Worm (Caenorhabditis elegans) whole organism, early embryonic: ENCODE results near the gene eak-3.

Experiments used
- B0310.2 ChIP-seq: sonication (generic microtip); optimal IDR thresholded peaks from 2 replicates; lab custom pipeline; 2016; ENCODE audit warnings: mild to moderate bottlenecking, missing genetic modification characterization, missing compliant biosample characterization
- F13C5.2 ChIP-seq: sonication (generic microtip); optimal IDR thresholded peaks from 2 replicates; lab custom pipeline; 2017; ENCODE audit warnings: mild to moderate bottlenecking, missing genetic modification characterization, inconsistent platforms, missing compliant biosample characterization
- aly-1 ChIP-seq: sonication (generic microtip); optimal IDR thresholded peaks from 2 replicates; lab custom pipeline; 2016; ENCODE audit warnings: missing genetic modification characterization, missing compliant biosample characterization
- ama-1 ChIP-seq: fragments of 150-350 bp; optimal IDR thresholded peaks from 2 replicates; lab custom pipeline; 2014
- ceh-13 ChIP-seq: fragments of 200-800 bp; sonication (Bioruptor generic); optimal IDR thresholded peaks from 2 replicates; lab custom pipeline; 2018; ENCODE audit warnings: mild to moderate bottlenecking, missing genetic modification characterization, missing compliant biosample characterization
- ceh-36 ChIP-seq: sonication (generic microtip); optimal IDR thresholded peaks from 2 replicates; lab custom pipeline; 2016; ENCODE audit warnings: missing genetic modification characterization, inconsistent platforms, missing compliant biosample characterization
- ets-7 ChIP-seq: sonication (generic microtip); optimal IDR thresholded peaks from 2 replicates; lab custom pipeline; 2016; ENCODE audit warnings: missing genotype, missing genetic modification characterization, missing compliant biosample characterization
- flt-1 ChIP-seq: fragments of 200-800 bp; sonication (Bioruptor generic); IDR thresholded peaks from 2 replicates; pipeline ENCODE4 v1.3.6; 2022; ENCODE audit warnings: missing genetic modification characterization, missing compliant biosample characterization
- hmbx-1 ChIP-seq: sonication (generic microtip); optimal IDR thresholded peaks from 2 replicates; lab custom pipeline; 2016; ENCODE audit warnings: mild to moderate bottlenecking, missing genetic modification characterization, missing compliant biosample characterization
- hmg-4 ChIP-seq: fragments of 200-800 bp; sonication (Bioruptor generic); optimal IDR thresholded peaks from 2 replicates; lab custom pipeline; 2018; ENCODE audit warnings: mild to moderate bottlenecking, missing genetic modification characterization, missing compliant biosample characterization
- hnd-1 ChIP-seq: sonication (generic microtip); optimal IDR thresholded peaks from 2 replicates; lab custom pipeline; 2016; ENCODE audit warnings: missing genetic modification characterization, missing compliant biosample characterization
- pes-1 ChIP-seq: fragments of 200-800 bp; sonication (Bioruptor generic); IDR thresholded peaks from 2 replicates; pipeline ENCODE4 v1.3.6; 2022; ENCODE audit warnings: missing genetic modification reagents, missing genetic modification characterization, missing compliant biosample characterization
- scrt-1 ChIP-seq: fragments of 200-800 bp; sonication (Bioruptor generic); IDR thresholded peaks from 2 replicates; pipeline ENCODE4 v1.3.6; 2022; ENCODE audit warnings: missing genetic modification characterization, missing compliant biosample characterization
- sea-1 ChIP-seq: fragments of 200-800 bp; sonication (Bioruptor generic); conservative IDR thresholded peaks from 2 replicates; pipeline ENCODE4 v1.3.6; 2022; ENCODE audit warnings: missing genetic modification characterization, missing compliant biosample characterization
- tbx-11 ChIP-seq: fragments of 200-800 bp; sonication (Bioruptor generic); IDR thresholded peaks from 2 replicates; pipeline ENCODE4 v1.3.6; 2022; ENCODE audit warnings: missing genetic modification characterization, missing compliant biosample characterization
- tbx-37 ChIP-seq: fragments of 200-800 bp; sonication (Bioruptor generic); conservative IDR thresholded peaks from 2 replicates; pipeline ENCODE4 v1.3.6; 2022; ENCODE audit warnings: missing genetic modification reagents, missing genetic modification characterization, missing compliant biosample characterization
- tra-4 ChIP-seq: sonication (generic microtip); optimal IDR thresholded peaks from 2 replicates; lab custom pipeline; 2017; ENCODE audit warnings: missing genetic modification characterization, missing compliant biosample characterization

The eak-3 gene

ce11 chrIII:1176080-1176608 is at the start of gene eak-3:
Gene eak-3 (minus strand): TSS chrIII:1176558.
- TF ChIP-seq sea-1 (no peak), tbx-11 (GFP tag; lab: Robert Waterston, UW) (no peak), scrt-1 (GFP tag; lab: Robert Waterston, UW) (no peak), hnd-1 (tag; lab: Kevin White, UChicago) (no peak), ceh-13 (GFP tag; lab: Kevin White, UChicago) (no peak)

- no peak for TF ChIP-seq B0310.2 (tag; lab: Kevin White, UChicago)
- no peak for TF ChIP-seq ets-7 (tag; lab: Kevin White, UChicago)
- no peak for TF ChIP-seq aly-1
- TF ChIP-seq tbx-11 (GFP tag; lab: Robert Waterston, UW): no peak
- no peak for TF ChIP-seq hmg-4
- TF ChIP-seq flt-1 (GFP tag; lab: Robert Waterston, UW): no peak
- no peak for TF ChIP-seq F13C5.2 (tag; lab: Kevin White, UChicago)
- no peak for TF ChIP-seq ceh-13 (GFP tag; lab: Kevin White, UChicago)
- no peak for TF ChIP-seq pes-1
- no peak for TF ChIP-seq tra-4 (tag; lab: Kevin White, UChicago)
- TF ChIP-seq ceh-36 (tag; lab: Kevin White, UChicago): no peak
These were observed 49.2 kb upstream of the eak-3 start for ce11 chrIII:1225595-1225994.

- no peak for TF ChIP-seq sea-1
- TF ChIP-seq aly-1: no peak
- TF ChIP-seq ceh-36 (tag; lab: Kevin White, UChicago): no peak
- TF ChIP-seq flt-1 (GFP tag; lab: Robert Waterston, UW): no peak
- TF ChIP-seq F13C5.2 (tag; lab: Kevin White, UChicago): no peak
- TF ChIP-seq tbx-11 (GFP tag; lab: Robert Waterston, UW): no peak
- no peak for TF ChIP-seq ama-1 (lab: Kevin White, UChicago)
- TF ChIP-seq hmg-4: no peak
- no peak for TF ChIP-seq ceh-13 (GFP tag; lab: Kevin White, UChicago)
- TF ChIP-seq tbx-37 (GFP tag; lab: Robert Waterston, UW): no peak
- no peak for TF ChIP-seq hnd-1 (tag; lab: Kevin White, UChicago)
- no peak for TF ChIP-seq tra-4 (tag; lab: Kevin White, UChicago)
- no peak for TF ChIP-seq ets-7 (tag; lab: Kevin White, UChicago)
These were observed 48.8 kb upstream of the eak-3 start for ce11 chrIII:1225116-1225515.

ce11 chrIII:1223319-1224093 is 47.1 kb upstream of the eak-3 start:
- TF ChIP-seq pes-1: no peak
- no peak for TF ChIP-seq hmbx-1 (tag; lab: Kevin White, UChicago)
- no peak for TF ChIP-seq flt-1 (GFP tag; lab: Robert Waterston, UW)
- no peak for TF ChIP-seq sea-1
- no peak for TF ChIP-seq F13C5.2 (tag; lab: Kevin White, UChicago)
- TF ChIP-seq ceh-36 (tag; lab: Kevin White, UChicago): no peak
- no peak for TF ChIP-seq ets-7 (tag; lab: Kevin White, UChicago)

ce11 chrIII:1221995-1222394 is 45.6 kb upstream of the eak-3 start:
- no peak for TF ChIP-seq scrt-1 (GFP tag; lab: Robert Waterston, UW)
- no peak for TF ChIP-seq tbx-11 (GFP tag; lab: Robert Waterston, UW)
- no peak for TF ChIP-seq tra-4 (tag; lab: Kevin White, UChicago)
- TF ChIP-seq aly-1: no peak
- TF ChIP-seq tbx-37 (GFP tag; lab: Robert Waterston, UW): no peak
- no peak for TF ChIP-seq ceh-13 (GFP tag; lab: Kevin White, UChicago)
- TF ChIP-seq hmbx-1 (tag; lab: Kevin White, UChicago): no peak

ce11 chrIII:1220012-1220411 is 43.7 kb upstream of the eak-3 start:
- no peak for TF ChIP-seq scrt-1 (GFP tag; lab: Robert Waterston, UW)
- no peak for TF ChIP-seq hnd-1 (tag; lab: Kevin White, UChicago)
- TF ChIP-seq sea-1: no peak
- no peak for TF ChIP-seq hmg-4
- no peak for TF ChIP-seq flt-1 (GFP tag; lab: Robert Waterston, UW)
- no peak for TF ChIP-seq pes-1

ce11 chrIII:1218998-1219397 is 42.6 kb upstream of the eak-3 start:
- no peak for TF ChIP-seq sea-1
- no peak for TF ChIP-seq ets-7 (tag; lab: Kevin White, UChicago)
- TF ChIP-seq ceh-36 (tag; lab: Kevin White, UChicago): no peak
- TF ChIP-seq tra-4 (tag; lab: Kevin White, UChicago): no peak
- TF ChIP-seq aly-1: no peak
- TF ChIP-seq hnd-1 (tag; lab: Kevin White, UChicago): no peak
- TF ChIP-seq flt-1 (GFP tag; lab: Robert Waterston, UW): no peak
- no peak for TF ChIP-seq ceh-13 (GFP tag; lab: Kevin White, UChicago)
- TF ChIP-seq scrt-1 (GFP tag; lab: Robert Waterston, UW): no peak
- TF ChIP-seq hmg-4: no peak
- no peak for TF ChIP-seq hmbx-1 (tag; lab: Kevin White, UChicago)
- TF ChIP-seq tbx-11 (GFP tag; lab: Robert Waterston, UW): no peak
- TF ChIP-seq B0310.2 (tag; lab: Kevin White, UChicago): no peak
- TF ChIP-seq tbx-37 (GFP tag; lab: Robert Waterston, UW): no peak
- no peak for TF ChIP-seq pes-1
- no peak for TF ChIP-seq ama-1 (lab: Kevin White, UChicago)
- no peak for TF ChIP-seq F13C5.2 (tag; lab: Kevin White, UChicago)
